Fruit fly (Drosophila melanogaster) whole organism, embryonic: ENCODE measurements around the gene CG32170.

Source experiments
- B-H2 ChIP-seq: fragments of 200-800 bp; sonication (Bioruptor generic); optimal IDR thresholded peaks from 2 replicates; lab custom pipeline; 2018; ENCODE audit warnings: missing biosample characterization, mild to moderate bottlenecking, missing genetic modification characterization
- Blimp-1 ChIP-seq: fragments of 200-800 bp; sonication (Bioruptor generic); optimal IDR thresholded peaks from 3 replicates; lab custom pipeline; 2018; ENCODE audit warnings: missing biosample characterization, missing genetic modification characterization, mild to moderate bottlenecking, moderate library complexity, missing genetic modification reagents
- CG10462 ChIP-seq: fragments of 200-800 bp; sonication (Bioruptor generic); optimal IDR thresholded peaks from 2 replicates; lab custom pipeline; 2016; ENCODE audit warnings: missing biosample characterization, missing genetic modification characterization
- CG11093 ChIP-seq: fragments of 200-800 bp; sonication (Bioruptor generic); IDR thresholded peaks from 3 replicates; pipeline ENCODE4 v1.3.6; 2022; ENCODE audit warnings: missing biosample characterization, missing genetic modification characterization
- CG11696 ChIP-seq: fragments of 200-800 bp; sonication (Bioruptor generic); IDR thresholded peaks from 2 replicates; pipeline ENCODE4 v1.3.6; 2022; ENCODE audit warnings: missing biosample characterization, missing genetic modification characterization
- CG13624 ChIP-seq: fragments of 200-800 bp; sonication (Bioruptor generic); optimal IDR thresholded peaks from 2 replicates; lab custom pipeline; 2016; ENCODE audit warnings: missing biosample characterization, missing genetic modification characterization
- CG13775 ChIP-seq: fragments of 200-800 bp; sonication (Bioruptor generic); optimal IDR thresholded peaks from 3 replicates; lab custom pipeline; 2017; ENCODE audit warnings: missing biosample characterization, mild to moderate bottlenecking, missing genetic modification characterization
- CG14860 ChIP-seq: fragments of 200-800 bp; sonication (Bioruptor generic); IDR thresholded peaks from 3 replicates; pipeline ENCODE4 v1.3.6; 2022; ENCODE audit warnings: missing biosample characterization, missing genetic modification characterization; ENCODE audit not compliant: partially characterized antibody
- CG15601 ChIP-seq: fragments of 200-800 bp; sonication (Bioruptor generic); optimal IDR thresholded peaks from 3 replicates; lab custom pipeline; 2019; ENCODE audit warnings: missing biosample characterization, mild to moderate bottlenecking, missing genetic modification characterization, moderate library complexity
- CG1602 ChIP-seq: fragments of 200-800 bp; sonication (Bioruptor generic); optimal IDR thresholded peaks from 3 replicates; lab custom pipeline; 2016; ENCODE audit warnings: missing biosample characterization, missing genetic modification characterization
- CG30431 ChIP-seq: fragments of 200-800 bp; sonication (Bioruptor generic); optimal IDR thresholded peaks from 2 replicates; lab custom pipeline; 2017; ENCODE audit warnings: missing biosample characterization, missing genetic modification characterization
- CG32772 ChIP-seq: fragments of 200-800 bp; sonication (Bioruptor generic); IDR thresholded peaks from 2 replicates; pipeline ENCODE4 v1.3.6; 2022; ENCODE audit warnings: missing biosample characterization, missing genetic modification characterization
- CG6272 ChIP-seq: fragments of 200-800 bp; sonication (Bioruptor generic); IDR thresholded peaks from 2 replicates; pipeline ENCODE4 v1.3.6; 2022; ENCODE audit warnings: missing biosample characterization, missing genetic modification characterization
- CG8388 ChIP-seq: fragments of 200-800 bp; sonication (Bioruptor generic); optimal IDR thresholded peaks from 2 replicates; lab custom pipeline; 2019; ENCODE audit warnings: missing biosample characterization, mild to moderate bottlenecking, missing genetic modification characterization, moderate library complexity
- CG9609 ChIP-seq: fragments of 200-800 bp; sonication (Bioruptor generic); optimal IDR thresholded peaks from 3 replicates; lab custom pipeline; 2016; ENCODE audit warnings: missing biosample characterization, missing genetic modification characterization
- CG9727 ChIP-seq: fragments of 200-800 bp; sonication (Bioruptor generic); optimal IDR thresholded peaks from 3 replicates; lab custom pipeline; 2017; ENCODE audit warnings: missing biosample characterization, mild to moderate bottlenecking, missing genetic modification characterization
- Gsc ChIP-seq: fragments of 200-800 bp; sonication (Bioruptor generic); IDR thresholded peaks from 2 replicates; pipeline ENCODE4 v1.3.6; 2022; ENCODE audit warnings: missing biosample characterization, missing genetic modification characterization
- HLH3B ChIP-seq: fragments of 200-800 bp; sonication (Bioruptor generic); IDR thresholded peaks from 2 replicates; pipeline ENCODE4 v1.3.6; 2022; ENCODE audit warnings: missing biosample characterization, missing genetic modification characterization
- Hsf ChIP-seq: fragments of 200-800 bp; sonication (Bioruptor generic); optimal IDR thresholded peaks from 3 replicates; lab custom pipeline; 2016; ENCODE audit warnings: missing biosample characterization, missing genetic modification characterization
- Kr ChIP-seq: fragments of 200-800 bp; sonication (Bioruptor generic); optimal IDR thresholded peaks from 2 replicates; lab custom pipeline; 2017; ENCODE audit warnings: missing biosample characterization, mild to moderate bottlenecking, missing genetic modification characterization
- Lhr ChIP-seq: fragments of 200-800 bp; sonication (Bioruptor generic); optimal IDR thresholded peaks from 3 replicates; lab custom pipeline; 2017; ENCODE audit warnings: mild to moderate bottlenecking, missing biosample characterization, missing genetic modification reagents, missing genetic modification characterization
- Nf-YA ChIP-seq: fragments of 200-800 bp; sonication (Bioruptor generic); IDR thresholded peaks from 2 replicates; pipeline ENCODE4 v1.3.6; 2022; ENCODE audit warnings: missing biosample characterization, missing genetic modification characterization
- Oaz ChIP-seq: fragments of 200-800 bp; sonication (Bioruptor generic); IDR thresholded peaks from 2 replicates; pipeline ENCODE4 v1.3.6; 2022; ENCODE audit warnings: missing biosample characterization, missing genetic modification characterization
- Optix ChIP-seq: fragments of 200-800 bp; sonication (Bioruptor generic); IDR thresholded peaks from 3 replicates; pipeline ENCODE4 v1.3.6; 2022; ENCODE audit warnings: missing biosample characterization, missing genetic modification characterization
- Pdp1 ChIP-seq, 2 experiments: fragments of 200-800 bp; sonication (Bioruptor generic); optimal IDR thresholded peaks; 3 replicates each; lab custom pipeline; 2016; ENCODE audit warnings: missing biosample characterization in 2 of 2, missing genetic modification characterization in 2 of 2, mild to moderate bottlenecking in 1 of 2, moderate library complexity in 1 of 2
- Rx ChIP-seq: fragments of 200-800 bp; sonication (Bioruptor generic); IDR thresholded peaks from 2 replicates; pipeline ENCODE4 v1.3.6; 2022; ENCODE audit warnings: missing biosample characterization, missing genetic modification characterization
- Sox102F ChIP-seq: fragments of 200-800 bp; sonication (Bioruptor generic); optimal IDR thresholded peaks from 2 replicates; lab custom pipeline; 2018; ENCODE audit warnings: missing biosample characterization, mild to moderate bottlenecking, missing genetic modification characterization, moderate library complexity
- Sry-β ChIP-seq: fragments of 200-800 bp; sonication (Bioruptor generic); optimal IDR thresholded peaks from 2 replicates; lab custom pipeline; 2018; ENCODE audit warnings: missing biosample characterization, mild to moderate bottlenecking, missing genetic modification characterization, moderate library complexity
- Sry-δ ChIP-seq: fragments of 200-800 bp; sonication (Bioruptor generic); optimal IDR thresholded peaks from 2 replicates; lab custom pipeline; 2016; ENCODE audit warnings: missing biosample characterization, missing genetic modification characterization
- Ssrp ChIP-seq: fragments of 200-800 bp; sonication (Bioruptor generic); optimal IDR thresholded peaks from 2 replicates; lab custom pipeline; 2018; ENCODE audit warnings: missing biosample characterization, mild to moderate bottlenecking, missing genetic modification characterization, moderate library complexity
- TFAM ChIP-seq: fragments of 200-800 bp; sonication (Bioruptor generic); optimal IDR thresholded peaks from 2 replicates; lab custom pipeline; 2017; ENCODE audit warnings: missing biosample characterization, missing genetic modification characterization, inconsistent platforms
- Xrp1 ChIP-seq: fragments of 200-800 bp; sonication (Bioruptor generic); IDR thresholded peaks from 2 replicates; pipeline ENCODE4 v1.3.6; 2022; ENCODE audit warnings: missing biosample characterization, missing genetic modification characterization
- caup ChIP-seq: fragments of 200-800 bp; sonication (Bioruptor generic); optimal IDR thresholded peaks from 3 replicates; lab custom pipeline; 2017; ENCODE audit warnings: missing biosample characterization, mild to moderate bottlenecking, missing genetic modification characterization, moderate library complexity; ENCODE audit not compliant: severe bottlenecking
- corto ChIP-seq: fragments of 200-800 bp; sonication (Bioruptor generic); optimal IDR thresholded peaks from 2 replicates; lab custom pipeline; 2016; ENCODE audit warnings: missing biosample characterization, mild to moderate bottlenecking, missing genetic modification characterization, moderate library complexity
- danr ChIP-seq: fragments of 200-800 bp; sonication (Bioruptor generic); IDR thresholded peaks from 2 replicates; pipeline ENCODE4 v1.3.6; 2022; ENCODE audit warnings: missing biosample characterization, missing genetic modification characterization
- dm ChIP-seq: fragments of 200-800 bp; sonication (Bioruptor generic); optimal IDR thresholded peaks from 3 replicates; lab custom pipeline; 2016; ENCODE audit warnings: missing biosample characterization, missing genetic modification characterization
- dpn ChIP-seq, 2 experiments: fragments of 200-800 bp; sonication (Bioruptor generic); optimal IDR thresholded peaks; 3 replicates each; lab custom pipeline; 2016; ENCODE audit warnings: missing biosample characterization in 2 of 2, missing genetic modification characterization in 2 of 2
- eyg ChIP-seq: fragments of 200-800 bp; sonication (Bioruptor generic); optimal IDR thresholded peaks from 3 replicates; lab custom pipeline; 2016; ENCODE audit warnings: missing biosample characterization, missing genetic modification characterization
- grau ChIP-seq: fragments of 200-800 bp; optimal IDR thresholded peaks from 3 replicates; lab custom pipeline; 2019; ENCODE audit warnings: missing biosample characterization, mild to moderate bottlenecking, missing genetic modification characterization, moderate library complexity
- hth ChIP-seq: fragments of >200 bp; optimal IDR thresholded peaks from 2 replicates; lab custom pipeline; 2017; ENCODE audit warnings: inconsistent platforms
- lab ChIP-seq: fragments of 200-800 bp; sonication (Bioruptor generic); optimal IDR thresholded peaks from 3 replicates; lab custom pipeline; 2017; ENCODE audit warnings: missing biosample characterization, missing genetic modification characterization, mild to moderate bottlenecking, moderate library complexity, missing genetic modification reagents
- lilli ChIP-seq: fragments of 200-800 bp; sonication (Bioruptor generic); optimal IDR thresholded peaks from 3 replicates; lab custom pipeline; 2016; ENCODE audit warnings: missing biosample characterization, missing genetic modification characterization
- lola ChIP-seq, 3 experiments: fragments of >200 bp in 2 of 3; fragments of 200-800 bp in 1 of 3; sonication (Bioruptor generic) in 1 of 3; optimal IDR thresholded peaks; 2 replicates each; lab custom pipeline; 2017 to 2019; ENCODE audit warnings: missing biosample characterization in 3 of 3, missing genetic modification characterization in 3 of 3, mild to moderate bottlenecking in 1 of 3, moderate library complexity in 1 of 3
- mam ChIP-seq: fragments of 200-800 bp; sonication (Bioruptor generic); optimal IDR thresholded peaks from 3 replicates; lab custom pipeline; 2016; ENCODE audit warnings: missing biosample characterization, missing genetic modification characterization
- mld ChIP-seq: fragments of 200-800 bp; sonication (Bioruptor generic); IDR thresholded peaks from 3 replicates; pipeline ENCODE4 v1.3.6; 2022; ENCODE audit warnings: missing biosample characterization, missing genetic modification characterization; ENCODE audit not compliant: partially characterized antibody
- row ChIP-seq: fragments of 200-800 bp; sonication (Bioruptor generic); IDR thresholded peaks from 3 replicates; pipeline ENCODE4 v1.3.6; 2022; ENCODE audit warnings: missing biosample characterization, missing genetic modification characterization
- sc ChIP-seq, 3 experiments: fragments of >200 bp in 2 of 3; fragments of 200-800 bp in 1 of 3; sonication (Bioruptor generic) in 1 of 3; optimal IDR thresholded peaks; 2 replicates in 2 of 3; 3 replicates in 1 of 3; lab custom pipeline; 2017; ENCODE audit warnings: mild to moderate bottlenecking in 1 of 3, missing biosample characterization in 1 of 3, missing genetic modification characterization in 1 of 3, missing genetic modification reagents in 1 of 3
- tll ChIP-seq, 2 experiments: fragments of 200-800 bp in 1 of 2; fragments of >200 bp in 1 of 2; sonication (Bioruptor generic) in 1 of 2; optimal IDR thresholded peaks; 2 replicates each; lab custom pipeline; 2017 to 2019; ENCODE audit warnings: missing biosample characterization in 2 of 2, missing genetic modification characterization in 2 of 2, mild to moderate bottlenecking in 1 of 2, moderate library complexity in 1 of 2
- z ChIP-seq: fragments of 200-800 bp; sonication (Bioruptor generic); IDR thresholded peaks from 3 replicates; pipeline ENCODE4 v1.3.6; 2022; ENCODE audit warnings: missing biosample characterization, missing genetic modification characterization

CG32170 gene

dm6 chr3L:16860879-16861278, 16.2 kb upstream of the CG32170 start (continued):
- TF ChIP-seq lab: no peak
- no peak for TF ChIP-seq z
- TF ChIP-seq CG11093 (GFP tag; lab: Robert Waterston, UW): no peak
- no peak for TF ChIP-seq sc (optimal IDR thresholded peaks at IDR 0.05; lab: Kevin White, UChicago)
- no peak for TF ChIP-seq sc (GFP tag; optimal IDR thresholded peaks at IDR 0.05; lab: Kevin White, UChicago)
- TF ChIP-seq eyg (GFP tag; lab: Kevin White, UChicago): no peak
- TF ChIP-seq B-H2 (GFP tag; lab: Kevin White, UChicago): no peak
- TF ChIP-seq CG14860 (GFP tag; lab: Robert Waterston, UW): no peak
- TF ChIP-seq CG1602 (GFP tag; lab: Kevin White, UChicago): no peak
- TF ChIP-seq dpn (GFP tag; optimal IDR thresholded peaks at IDR 0.05; lab: Kevin White, UChicago): no peak
- peak in 1 of 2 experiments; percentile 94 for TF ChIP-seq tll (GFP tag; optimal IDR thresholded peaks at IDR 0.05; lab: Kevin White, UChicago)
- no peak for TF ChIP-seq TFAM

- TF ChIP-seq CG13775 (GFP tag; lab: Kevin White, UChicago) (no peak), corto (no peak), CG6272 (GFP tag; lab: Robert Waterston, UW) (no peak), CG8388 (no peak), Rx (GFP tag; lab: Robert Waterston, UW) (0 out of 2 replicates have a peak, but pooled peaks have one; percentile 19), caup (no peak), Xrp1 (no peak), Gsc (GFP tag; lab: Robert Waterston, UW) (no peak), CG32772 (GFP tag; lab: Robert Waterston, UW) (no peak), HLH3B (no peak), danr (GFP tag; lab: Robert Waterston, UW) (no peak), Pdp1 (GFP tag; optimal IDR thresholded peaks at IDR 0.05; lab: Kevin White, UChicago) (peak in 1 of 2 experiments; percentile 77), Nf-YA (GFP tag; lab: Robert Waterston, UW) (no peak), TFAM (no peak), CG10462 (GFP tag; lab: Kevin White, UChicago) (no peak), CG9727 (no peak), grau (tag; lab: Kevin White, UChicago) (no peak), Kr (GFP tag; lab: Kevin White, UChicago) (no peak), CG30431 (GFP tag; lab: Kevin White, UChicago) (no peak), hth (lab: Kevin White, UChicago) (no peak), CG13624 (GFP tag; lab: Kevin White, UChicago) (no peak), Sry-β (GFP tag; lab: Kevin White, UChicago) (no peak), Oaz (GFP tag; lab: Robert Waterston, UW) (no peak), Lhr (GFP tag; lab: Kevin White, UChicago) (no peak), lilli (no peak), mam (no peak), CG11696 (GFP tag; lab: Robert Waterston, UW) (peak; percentile 9; the same call in 1 of the 2 replicates), Blimp-1 (GFP tag; lab: Kevin White, UChicago) (no peak), Sox102F (GFP tag; lab: Kevin White, UChicago) (no peak), CG15601 (tag; lab: Kevin White, UChicago) (no peak), row (GFP tag; lab: Robert Waterston, UW) (0 out of 3 replicates have a peak, but pooled peaks have one; percentile 12), Ssrp (tag; lab: Kevin White, UChicago) (no peak), Hsf (GFP tag; lab: Kevin White, UChicago) (no peak), Sry-δ (GFP tag; lab: Kevin White, UChicago) (no peak), mld (GFP tag; lab: Robert Waterston, UW) (0 out of 3 replicates have a peak, but pooled peaks have one; percentile 14), CG9609 (GFP tag; lab: Kevin White, UChicago) (no peak), lola (GFP tag; optimal IDR thresholded peaks at IDR 0.05; lab: Kevin White, UChicago) (no peak), Optix (GFP tag; lab: Robert Waterston, UW) (0 out of 3 replicates have a peak, but pooled peaks have one; percentile 24), dm (no peak)
These were observed 14.8 kb upstream of the CG32170 start, which contains the start of gene Rh4 for dm6 chr3L:16862284-16862683. Gene Rh4 (minus strand): TSS chr3L:16862517.
